Worm (Caenorhabditis elegans): ENCODE measurements around the gene lin-39.

Gene lin-39

ce11 chrIII:7498346-7498745 lies 38.1 kb downstream of the lin-39 start:
- TF ChIP-seq F10B5.3 (tag; optimal IDR thresholded peaks at IDR 0.05), result no peak
- TF ChIP-seq nhr-111 (GFP tag; optimal IDR thresholded peaks at IDR 0.05), result no peak
- TF ChIP-seq nhr-6 (tag; optimal IDR thresholded peaks at IDR 0.05), result peak; percentile 45
- no peak for TF ChIP-seq F26F4.8 (GFP tag; conservative IDR thresholded peaks at IDR 0.05)
- TF ChIP-seq unc-39 (tag; optimal IDR thresholded peaks at IDR 0.05), result no peak
- TF ChIP-seq lim-7 (GFP tag; IDR thresholded peaks at IDR 0.05), result no peak
- no peak for TF ChIP-seq zip-11 (GFP tag; IDR thresholded peaks at IDR 0.05)
- no peak for TF ChIP-seq mdt-29 (GFP tag; IDR thresholded peaks at IDR 0.05)
- TF ChIP-seq lin-29 (GFP tag; IDR thresholded peaks at IDR 0.05), result no peak
- no peak for TF ChIP-seq D1046.2 (GFP tag; IDR thresholded peaks at IDR 0.05)
- 0 out of 2 replicates have a peak, but pooled peaks have one; percentile 23 for TF ChIP-seq nhr-42 (GFP tag; IDR thresholded peaks at IDR 0.05)
- TF ChIP-seq nhr-25 (tag; optimal IDR thresholded peaks at IDR 0.05; ENCODE audit: borderline replicate concordance, insufficient read depth), result peak; percentile 29
- no peak for TF ChIP-seq gei-8 (GFP tag; optimal IDR thresholded peaks at IDR 0.05)
- TF ChIP-seq lin-38 (GFP tag; IDR thresholded peaks at IDR 0.05), result peak; percentile 80
- peak; percentile 83 for TF ChIP-seq nhr-28 (tag; optimal IDR thresholded peaks at IDR 0.05)
- no peak for TF ChIP-seq F49E8.2 (tag; optimal IDR thresholded peaks at IDR 0.05; ENCODE audit: borderline replicate concordance)
- 0 out of 2 replicates have a peak, but pooled peaks have one; percentile 50 for TF ChIP-seq vab-7 (GFP tag; IDR thresholded peaks at IDR 0.05)
- TF ChIP-seq fkh-10 (GFP tag; optimal IDR thresholded peaks at IDR 0.05), result peak; percentile 91
- peak; percentile 64; the same call in 1 of the 2 replicates for TF ChIP-seq php-3 (GFP tag; IDR thresholded peaks at IDR 0.05)
- peak; percentile 62 for TF ChIP-seq nhr-48 (tag; optimal IDR thresholded peaks at IDR 0.05)
- TF ChIP-seq ceh-44 (GFP tag; IDR thresholded peaks at IDR 0.05), result 0 out of 2 replicates have a peak, but pooled peaks have one; percentile 17
- TF ChIP-seq sdz-12 (GFP tag; optimal IDR thresholded peaks at IDR 0.05), result no peak
- no peak for TF ChIP-seq zip-2 (tag; optimal IDR thresholded peaks at IDR 0.05)
- TF ChIP-seq daf-19 (GFP tag; conservative IDR thresholded peaks at IDR 0.05), result no peak
- TF ChIP-seq aly-2 (tag; optimal IDR thresholded peaks at IDR 0.05), result no peak
- peak; percentile 87 for TF ChIP-seq T20F7.1 (GFP tag; optimal IDR thresholded peaks at IDR 0.05)
- TF ChIP-seq dve-1 (tag; optimal IDR thresholded peaks at IDR 0.05; ENCODE audit: insufficient read depth), result peak; percentile 89
- TF ChIP-seq Y75B8A.6 (GFP tag; IDR thresholded peaks at IDR 0.05), result no peak
- no peak for TF ChIP-seq daf-8 (GFP tag; IDR thresholded peaks at IDR 0.05)
- peak; percentile 48 for TF ChIP-seq unc-130 (GFP tag; optimal IDR thresholded peaks at IDR 0.05)
- peak; percentile 78 for TF ChIP-seq F37D6.2 (tag; optimal IDR thresholded peaks at IDR 0.05)
- no peak for TF ChIP-seq tag-97 (GFP tag; IDR thresholded peaks at IDR 0.05)
- no peak for TF ChIP-seq fos-1 (tag; optimal IDR thresholded peaks at IDR 0.05)
- TF ChIP-seq ceh-28 (tag; optimal IDR thresholded peaks at IDR 0.05), result no peak
- TF ChIP-seq mep-1 (tag; optimal IDR thresholded peaks at IDR 0.05), result peak; percentile 96
- TF ChIP-seq mxl-3 (GFP tag; optimal IDR thresholded peaks at IDR 0.05), result peak; percentile 99
- TF ChIP-seq nhr-11 (tag; optimal IDR thresholded peaks at IDR 0.05), result peak; percentile 86
- TF ChIP-seq spr-1 (tag; optimal IDR thresholded peaks at IDR 0.05), result peak; percentile 66
- TF ChIP-seq unc-62 (GFP tag; optimal IDR thresholded peaks at IDR 0.05 in 1 of 2), result peak in 1 of 2 experiments; percentile 89
- TF ChIP-seq unc-62 (tag; optimal IDR thresholded peaks at IDR 0.05), result no peak
- TF ChIP-seq nhr-77 (tag; optimal IDR thresholded peaks at IDR 0.05), result peak; percentile 91
- no peak for TF ChIP-seq saeg-2 (GFP tag; IDR thresholded peaks at IDR 0.05)
- peak; percentile 45; the same call in 1 of the 2 replicates for TF ChIP-seq madf-9 (GFP tag; conservative IDR thresholded peaks at IDR 0.05)
- TF ChIP-seq egl-43 (GFP tag; IDR thresholded peaks at IDR 0.05), result no peak; the same call in 1 of the 2 replicates
- TF ChIP-seq jun-1 (tag; optimal IDR thresholded peaks at IDR 0.05), result peak; percentile 45
- no peak for TF ChIP-seq Y5F2A.4 (GFP tag; optimal IDR thresholded peaks at IDR 0.05)
- no peak for TF ChIP-seq lin-39 (tag; optimal IDR thresholded peaks at IDR 0.05)
- TF ChIP-seq hlh-30 (tag; optimal IDR thresholded peaks at IDR 0.05; ENCODE audit: insufficient read depth), result peak; percentile 83
- TF ChIP-seq pqm-1 (tag; optimal IDR thresholded peaks at IDR 0.05), result peak; percentile 94
- 0 out of 2 replicates have a peak, but pooled peaks have one; percentile 20 for TF ChIP-seq Y105C5A.15 (GFP tag; IDR thresholded peaks at IDR 0.05)
- TF ChIP-seq mdl-1 (tag; optimal IDR thresholded peaks at IDR 0.05), result peak; percentile 75 to 96
- TF ChIP-seq nhr-237 (tag; optimal IDR thresholded peaks at IDR 0.05), result no peak

Data from whole organism, L4 larva.